Fruit fly (Drosophila melanogaster): ENCODE results near the gene CG3402.
A peak's percentile ranks its signal among the peaks of the same experiment; 100 is the strongest.

CG3402 gene

dm6 chr3L:699368-700150, 46.9 kb upstream of the CG3402 start (continued):
- no peak for TF ChIP-seq CG8765 (GFP tag; IDR thresholded peaks at IDR 0.05)
- TF ChIP-seq chm (GFP tag; IDR thresholded peaks at IDR 0.05), result peak; percentile 22; the same call in 1 of the 2 replicates
- TF ChIP-seq lilli (GFP tag; optimal IDR thresholded peaks at IDR 0.05), result peak; percentile 52
- TF ChIP-seq knrl (GFP tag; IDR thresholded peaks at IDR 0.05; ENCODE audit: partially characterized antibody), result no peak
- no peak for TF ChIP-seq CG2202 (tag; optimal IDR thresholded peaks at IDR 0.05)
- TF ChIP-seq lola (GFP tag; optimal IDR thresholded peaks at IDR 0.05), result peak in 1 of 3 experiments; percentile 68
- peak; percentile 42 for TF ChIP-seq Usf (GFP tag; optimal IDR thresholded peaks at IDR 0.05)
- TF ChIP-seq jumu (GFP tag; optimal IDR thresholded peaks at IDR 0.05), result peak; percentile 15
- TF ChIP-seq Asciz (GFP tag; optimal IDR thresholded peaks at IDR 0.05), result no peak
- TF ChIP-seq CG8388 (GFP tag; optimal IDR thresholded peaks at IDR 0.05), result peak; percentile 43
- TF ChIP-seq CG11560 (tag; IDR thresholded peaks at IDR 0.05), result no peak
- no peak for TF ChIP-seq CG31365 (tag; optimal IDR thresholded peaks at IDR 0.05)
- no peak for TF ChIP-seq kay (GFP tag; optimal IDR thresholded peaks at IDR 0.05)
- no peak for TF ChIP-seq CG12219 (GFP tag; optimal IDR thresholded peaks at IDR 0.05)
- TF ChIP-seq CG16815 (GFP tag; optimal IDR thresholded peaks at IDR 0.05), result peak; percentile 50
- TF ChIP-seq Adf1 (GFP tag; IDR thresholded peaks at IDR 0.05), result peak; percentile 94
- TF ChIP-seq CG7963 (GFP tag; IDR thresholded peaks at IDR 0.05; ENCODE audit: partially characterized antibody), result no peak
- TF ChIP-seq tgo (GFP tag; IDR thresholded peaks at IDR 0.05), result no peak
- no peak for TF ChIP-seq CG7987 (GFP tag; optimal IDR thresholded peaks at IDR 0.05)
- no peak for TF ChIP-seq Taf1 (GFP tag; IDR thresholded peaks at IDR 0.05)
- TF ChIP-seq CG31224 (GFP tag; IDR thresholded peaks at IDR 0.05), result no peak
- no peak for TF ChIP-seq MTF-1 (GFP tag; optimal IDR thresholded peaks at IDR 0.05; ENCODE audit: borderline replicate concordance)
- no peak for TF ChIP-seq CG14965 (GFP tag; optimal IDR thresholded peaks at IDR 0.05; ENCODE audit: borderline replicate concordance)
- peak; percentile 52 for TF ChIP-seq shn (GFP tag; optimal IDR thresholded peaks at IDR 0.05)
- no peak for TF ChIP-seq btn (GFP tag; optimal IDR thresholded peaks at IDR 0.05)
- peak; percentile 13 for TF ChIP-seq CG12104 (GFP tag; optimal IDR thresholded peaks at IDR 0.05)
- TF ChIP-seq CG15073 (GFP tag; optimal IDR thresholded peaks at IDR 0.05), result no peak
- TF ChIP-seq CG13775 (GFP tag; optimal IDR thresholded peaks at IDR 0.05), result peak; percentile 60
- TF ChIP-seq sens (GFP tag), result peak; percentile 95
- TF ChIP-seq CG10366 (GFP tag; IDR thresholded peaks at IDR 0.05), result no peak
- no peak for TF ChIP-seq CG4730 (GFP tag; IDR thresholded peaks at IDR 0.05)
- TF ChIP-seq CG17359 (tag; optimal IDR thresholded peaks at IDR 0.05), result no peak
- no peak; the same call in 1 of the 2 replicates for TF ChIP-seq crol (GFP tag; IDR thresholded peaks at IDR 0.05)
- TF ChIP-seq CG8924 (tag; optimal IDR thresholded peaks at IDR 0.05), result peak; percentile 45
- peak; percentile 63 for TF ChIP-seq CG1602 (GFP tag; optimal IDR thresholded peaks at IDR 0.05)
- no peak for TF ChIP-seq CG1529 (GFP tag; optimal IDR thresholded peaks at IDR 0.05)
- no peak for TF ChIP-seq CG10321 (GFP tag; IDR thresholded peaks at IDR 0.05)
- TF ChIP-seq CG4360 (GFP tag; IDR thresholded peaks at IDR 0.05), result peak; percentile 92
- TF ChIP-seq Fer1 (GFP tag; optimal IDR thresholded peaks at IDR 0.05), result peak; percentile 24
- TF ChIP-seq Antp (GFP tag; optimal IDR thresholded peaks at IDR 0.05), result no peak
- TF ChIP-seq corto (GFP tag; optimal IDR thresholded peaks at IDR 0.05), result no peak
- no peak for TF ChIP-seq ken (GFP tag; IDR thresholded peaks at IDR 0.05)
- TF ChIP-seq zen (tag; optimal IDR thresholded peaks at IDR 0.05), result peak; percentile 0
- TF ChIP-seq CG17802 (tag; optimal IDR thresholded peaks at IDR 0.05), result no peak
- no peak for TF ChIP-seq CG2116 (GFP tag; optimal IDR thresholded peaks at IDR 0.05)
- no peak for TF ChIP-seq TFAM (GFP tag; optimal IDR thresholded peaks at IDR 0.05)
- TF ChIP-seq CG34224 (GFP tag; IDR thresholded peaks at IDR 0.05; ENCODE audit: partially characterized antibody), result peak; percentile 9; the same call in 1 of the 3 replicates
- TF ChIP-seq Sox102F (GFP tag; optimal IDR thresholded peaks at IDR 0.05), result peak; percentile 27
- TF ChIP-seq sc (optimal IDR thresholded peaks at IDR 0.05), result no peak
- no peak for TF ChIP-seq sc (GFP tag; optimal IDR thresholded peaks at IDR 0.05)

All from whole organism, embryonic.